Fruit fly (Drosophila melanogaster) whole organism, adult: ENCODE results near the gene Ccm3.

Experiments
- Clk ChIP-seq: fragments of 200-800 bp; sonication (Bioruptor generic); optimal IDR thresholded peaks from 2 replicates; lab custom pipeline; 2017; ENCODE audit warnings: missing biosample characterization, missing genetic modification characterization
- Crg-1 ChIP-seq: fragments of 200-800 bp; sonication (Bioruptor generic); optimal IDR thresholded peaks from 2 replicates; lab custom pipeline; 2016; ENCODE audit warnings: missing biosample characterization, missing genetic modification characterization
- kay ChIP-seq: fragments of 200-800 bp; sonication (Bioruptor generic); peaks from one replicate; lab custom pipeline; 2016; ENCODE audit warnings: missing biosample characterization, missing genetic modification characterization, borderline replicate concordance
- toe ChIP-seq: fragments of 200-800 bp; sonication (Bioruptor generic); optimal IDR thresholded peaks from 2 replicates; lab custom pipeline; 2016; ENCODE audit warnings: missing biosample characterization, missing genetic modification characterization

DNA sequence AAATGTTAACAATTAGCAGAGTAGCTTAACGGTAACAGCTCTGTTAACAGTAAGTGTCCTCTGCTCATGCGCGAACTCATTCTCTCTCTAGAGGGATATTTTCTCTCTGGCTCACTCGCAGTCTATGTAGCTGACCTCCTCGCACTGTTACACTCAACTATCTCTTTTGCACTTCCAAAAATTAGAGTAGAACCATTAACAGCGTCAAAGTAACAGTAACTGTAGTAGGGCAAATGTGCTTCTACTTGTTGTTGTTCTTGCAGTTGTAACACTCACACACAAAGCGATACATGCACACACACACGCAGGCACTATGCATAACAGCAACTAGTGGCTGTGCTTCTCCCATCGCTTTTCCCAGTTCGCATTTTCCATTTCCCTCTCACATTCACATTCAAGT is 7.3 kb downstream of the Ccm3 start:
- no peak for TF ChIP-seq kay (GFP tag; lab: Kevin White, UChicago)
- TF ChIP-seq Clk (GFP tag; lab: Kevin White, UChicago) = no peak
- TF ChIP-seq toe (GFP tag; lab: Kevin White, UChicago) = no peak
- TF ChIP-seq Crg-1 (GFP tag; lab: Kevin White, UChicago) = no peak
